Worm (Caenorhabditis elegans) whole organism, mixed stage, embryonic: ENCODE measurements around the gene T04A6.1.

Experiments
- elt-1 ChIP-seq: sonication (generic microtip); optimal IDR thresholded peaks from 2 replicates; lab custom pipeline; 2017; ENCODE audit warnings: missing genetic modification characterization, mild to moderate bottlenecking, missing compliant biosample characterization, antibody characterized with exemption, moderate library complexity, borderline replicate concordance; ENCODE audit not compliant: insufficient read depth
- mab-5 ChIP-seq: fragments of 150-350 bp; optimal IDR thresholded peaks from 2 replicates; lab custom pipeline; 2014; ENCODE audit warnings: missing biosample characterization, missing genetic modification characterization

- TF ChIP-seq elt-1 (no peak), mab-5 (tag; lab: Kevin White, UChicago) (no peak)
Observed at ce11 chrIII:7588214-7588613, 28.1 kb upstream of the T04A6.1 start, which contains the start of gene R13A5.15.
